Fruit fly (Drosophila melanogaster): ENCODE data around the gene stv.

The stv gene

dm6 chr3L:13495065-13495464 lies 17.7 kb downstream of the stv start:
- no peak for TF ChIP-seq CG17801 (GFP tag; optimal IDR thresholded peaks at IDR 0.05; ENCODE audit: partially characterized antibody)

- no peak for TF ChIP-seq CG17801 (GFP tag; optimal IDR thresholded peaks at IDR 0.05; ENCODE audit: partially characterized antibody)
Observed at dm6 chr3L:13497720-13498355, 20.5 kb downstream of the stv start.

- no peak for TF ChIP-seq CG17801 (GFP tag; optimal IDR thresholded peaks at IDR 0.05; ENCODE audit: partially characterized antibody)
Observed at dm6 chr3L:13499531-13499930, 22.2 kb downstream of the stv start.

- no peak for TF ChIP-seq CG17801 (GFP tag; optimal IDR thresholded peaks at IDR 0.05; ENCODE audit: partially characterized antibody)
Observed at dm6 chr3L:13499932-13500719, 22.8 kb downstream of the stv start.

- no peak for TF ChIP-seq CG17801 (GFP tag; optimal IDR thresholded peaks at IDR 0.05; ENCODE audit: partially characterized antibody)
Observed at dm6 chr3L:13502484-13503109, 25.3 kb downstream of the stv start, which contains the start of gene Spt20. Gene Spt20 (plus strand): TSS chr3L:13502707.

- TF ChIP-seq CG17801 (GFP tag; optimal IDR thresholded peaks at IDR 0.05; ENCODE audit: partially characterized antibody) = no peak
Observed at dm6 chr3L:13503631-13504030, 26.3 kb downstream of the stv start.

- TF ChIP-seq CG17801 (GFP tag; optimal IDR thresholded peaks at IDR 0.05; ENCODE audit: partially characterized antibody) = peak; percentile 83
Observed at dm6 chr3L:13513112-13513538, 35.8 kb downstream of the stv start, which contains the start of the genes Vps36 and Liprin-beta. Gene Vps36 (minus strand): TSS chr3L:13513112. Gene Liprin-beta (plus strand): TSS chr3L:13513254.

dm6 chr3L:13519555-13520284 lies 42.4 kb downstream of the stv start, which contains the start of gene CG10710:
Gene CG10710 (minus strand): TSS chr3L:13519605.
- TF ChIP-seq CG17801 (GFP tag; optimal IDR thresholded peaks at IDR 0.05; ENCODE audit: partially characterized antibody) = no peak
